Fruit fly (Drosophila melanogaster) whole organism, larva: ENCODE data around the gene CG17598.

ENCODE experiments used
- noc ChIP-seq: fragments of 200-800 bp; sonication (Bioruptor generic); optimal IDR thresholded peaks from 3 replicates; lab custom pipeline; 2019; ENCODE audit warnings: missing biosample characterization, mild to moderate bottlenecking, missing genetic modification characterization, moderate library complexity

Gene CG17598

dm6 chrX:22487667-22488593 lies 52.3 kb downstream of the CG17598 start:
- peak; percentile 2 for TF ChIP-seq noc (tag; lab: Kevin White, UChicago)

dm6 chrX:22486919-22487634 lies 53.1 kb downstream of the CG17598 start:
- TF ChIP-seq noc (tag; lab: Kevin White, UChicago) = no peak

DNA sequence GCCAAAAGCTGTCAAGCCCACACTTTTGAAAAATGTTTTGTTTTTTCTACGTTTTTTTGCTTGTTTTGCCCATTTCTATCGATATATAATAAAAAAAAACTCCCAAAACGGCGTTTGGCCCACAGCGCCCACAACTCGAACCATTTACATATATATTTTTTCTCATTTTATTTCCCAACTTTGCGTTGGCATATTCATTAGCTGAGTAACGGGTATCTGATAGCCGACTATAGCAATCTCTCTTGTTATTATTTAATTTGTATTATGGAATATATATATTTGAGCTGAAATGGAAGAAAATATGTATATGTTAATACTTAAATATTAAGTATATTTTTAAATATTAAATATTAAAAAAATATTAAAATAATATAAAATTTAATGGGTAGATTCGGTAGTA lies 53.7 kb downstream of the CG17598 start:
- TF ChIP-seq noc (tag; lab: Kevin White, UChicago) = no peak
